Fruit fly (Drosophila melanogaster): ENCODE data around the gene CG5274.
A peak's percentile ranks its signal among the peaks of the same experiment; 100 is the strongest.

Gene CG5274

dm6 chr3L:20452813-20453682, 25.6 kb upstream of the CG5274 start, which contains the start of gene CG5199 (continued):
- TF ChIP-seq CG14050 (GFP tag; IDR thresholded peaks at IDR 0.05) = no peak
- TF ChIP-seq klu (GFP tag; IDR thresholded peaks at IDR 0.05) = peak; percentile 35; the same call in 1 of the 2 replicates
- TF ChIP-seq CG1233 (GFP tag; optimal IDR thresholded peaks at IDR 0.05) = peak; percentile 55
- TF ChIP-seq stwl (tag; optimal IDR thresholded peaks at IDR 0.05) = peak; percentile 50
- TF ChIP-seq mld (GFP tag; IDR thresholded peaks at IDR 0.05; ENCODE audit: partially characterized antibody) = no peak
- peak; percentile 83 for TF ChIP-seq CG30403 (GFP tag; optimal IDR thresholded peaks at IDR 0.05)
- TF ChIP-seq CG11504 (tag; optimal IDR thresholded peaks at IDR 0.05) = peak; percentile 83
- TF ChIP-seq Camta (GFP tag; optimal IDR thresholded peaks at IDR 0.05) = peak; percentile 58
- no peak for TF ChIP-seq CG3163 (GFP tag; optimal IDR thresholded peaks at IDR 0.05)
- TF ChIP-seq CG12769 (tag; optimal IDR thresholded peaks at IDR 0.05) = no peak
- no peak for TF ChIP-seq hth (optimal IDR thresholded peaks at IDR 0.05)
- TF ChIP-seq gro (GFP tag; optimal IDR thresholded peaks at IDR 0.05) = no peak
- TF ChIP-seq Usf (GFP tag; optimal IDR thresholded peaks at IDR 0.05) = peak; percentile 55
- peak; percentile 29 for TF ChIP-seq Fer2 (tag; optimal IDR thresholded peaks at IDR 0.05)
- TF ChIP-seq CG9797 (GFP tag; optimal IDR thresholded peaks at IDR 0.05) = peak; percentile 35
- TF ChIP-seq pho (GFP tag; optimal IDR thresholded peaks at IDR 0.05) = peak; percentile 15
- no peak for TF ChIP-seq grn (GFP tag; optimal IDR thresholded peaks at IDR 0.05)
- peak; percentile 41 for TF ChIP-seq CG17186 (GFP tag; optimal IDR thresholded peaks at IDR 0.05)
- peak; percentile 75 for TF ChIP-seq Bgb (GFP tag; IDR thresholded peaks at IDR 0.05; ENCODE audit: partially characterized antibody)
- TF ChIP-seq D (optimal IDR thresholded peaks at IDR 0.05) = no peak
- TF ChIP-seq D (GFP tag; optimal IDR thresholded peaks at IDR 0.05) = peak; percentile 57
- no peak for TF ChIP-seq dati (GFP tag; IDR thresholded peaks at IDR 0.05)
- TF ChIP-seq bsh (GFP tag; optimal IDR thresholded peaks at IDR 0.05) = peak in 1 of 2 experiments; percentile 61
- no peak; the same call in 1 of the 2 replicates for TF ChIP-seq crol (GFP tag; IDR thresholded peaks at IDR 0.05)
- TF ChIP-seq CG6765 (GFP tag; optimal IDR thresholded peaks at IDR 0.05) = peak; percentile 58
- TF ChIP-seq ewg (GFP tag; optimal IDR thresholded peaks at IDR 0.05) = peak; percentile 29
- 0 out of 2 replicates have a peak, but pooled peaks have one; percentile 11 for TF ChIP-seq al (GFP tag; IDR thresholded peaks at IDR 0.05)
- peak; percentile 64 for TF ChIP-seq E2f1 (GFP tag; IDR thresholded peaks at IDR 0.05)
- peak; percentile 69 for TF ChIP-seq CG10267 (tag; optimal IDR thresholded peaks at IDR 0.05)
- no peak for TF ChIP-seq CG5180 (GFP tag; optimal IDR thresholded peaks at IDR 0.05)
- peak; percentile 41; the same call in 1 of the 2 replicates for TF ChIP-seq danr (GFP tag; IDR thresholded peaks at IDR 0.05)
- no peak for TF ChIP-seq CG17612 (GFP tag; IDR thresholded peaks at IDR 0.05)
- TF ChIP-seq kah (GFP tag; optimal IDR thresholded peaks at IDR 0.05) = peak; percentile 39
- peak; percentile 77 for TF ChIP-seq dysf (GFP tag; IDR thresholded peaks at IDR 0.05)
- TF ChIP-seq pzg (GFP tag; optimal IDR thresholded peaks at IDR 0.05) = peak; percentile 41
- peak; percentile 57; the same call in 1 of the 3 replicates for TF ChIP-seq CG11456 (GFP tag; IDR thresholded peaks at IDR 0.05)
- TF ChIP-seq Sry-δ (GFP tag; optimal IDR thresholded peaks at IDR 0.05) = peak; percentile 89
- no peak for TF ChIP-seq cas (GFP tag; IDR thresholded peaks at IDR 0.05)
- peak; percentile 48 for TF ChIP-seq odd (GFP tag; optimal IDR thresholded peaks at IDR 0.05)
- no peak for TF ChIP-seq Taf1 (GFP tag; IDR thresholded peaks at IDR 0.05)
- peak; percentile 61 for TF ChIP-seq Blimp-1 (GFP tag; optimal IDR thresholded peaks at IDR 0.05)
- peak; percentile 38 for TF ChIP-seq CG10462 (GFP tag; optimal IDR thresholded peaks at IDR 0.05)
- peak; percentile 12 for TF ChIP-seq CG15073 (GFP tag; optimal IDR thresholded peaks at IDR 0.05)
- peak; percentile 13 for TF ChIP-seq her (GFP tag; optimal IDR thresholded peaks at IDR 0.05)
- peak; percentile 47 for TF ChIP-seq CG10543 (GFP tag; optimal IDR thresholded peaks at IDR 0.05)
- TF ChIP-seq CG16815 (GFP tag; optimal IDR thresholded peaks at IDR 0.05) = peak; percentile 37
- no peak for TF ChIP-seq ase (GFP tag; IDR thresholded peaks at IDR 0.05)
- TF ChIP-seq CG7963 (GFP tag; IDR thresholded peaks at IDR 0.05; ENCODE audit: partially characterized antibody) = peak; percentile 59; the same call in 2 of the 3 replicates
- TF ChIP-seq tin (GFP tag; optimal IDR thresholded peaks at IDR 0.05) = peak; percentile 79

Measured in whole organism, embryonic.